Worm (Caenorhabditis elegans) whole organism, L4 larva: Measurements from ENCODE around the gene stdh-1.

Experiments used
- F10B5.3 ChIP-seq: sonication (generic microtip); optimal IDR thresholded peaks from 2 replicates; lab custom pipeline; 2016; ENCODE audit warnings: mild to moderate bottlenecking, missing genetic modification characterization, missing compliant biosample characterization
- F26F4.8 ChIP-seq: fragments of 200-800 bp; sonication (Bioruptor generic); conservative IDR thresholded peaks from 2 replicates; pipeline ENCODE4 v1.3.6; 2022; ENCODE audit warnings: missing genetic modification characterization, missing compliant biosample characterization
- F49E8.2 ChIP-seq: sonication (generic microtip); optimal IDR thresholded peaks from 2 replicates; lab custom pipeline; 2016; ENCODE audit warnings: missing compliant biosample characterization, mild to moderate bottlenecking, missing genetic modification characterization, borderline replicate concordance
- T26A8.4 ChIP-seq: fragments of 200-800 bp; sonication (Bioruptor generic); IDR thresholded peaks from 2 replicates; pipeline ENCODE4 v1.3.6; 2022; ENCODE audit warnings: missing genetic modification characterization, missing compliant biosample characterization
- ZK337.2 ChIP-seq: fragments of 200-800 bp; sonication (Bioruptor generic); IDR thresholded peaks from 2 replicates; pipeline ENCODE4 v1.3.6; 2022; ENCODE audit warnings: missing genetic modification reagents, missing genetic modification characterization, missing compliant biosample characterization
- ZK546.5 ChIP-seq, 2 experiments: sonication (generic microtip); optimal IDR thresholded peaks; 2 replicates each; lab custom pipeline; 2017; ENCODE audit warnings: missing biosample characterization in 2 of 2, missing genetic modification characterization in 2 of 2
- aha-1 ChIP-seq: fragments of 150-350 bp; peaks from one replicate; lab custom pipeline; 2014; ENCODE audit warnings: missing biosample characterization, missing genetic modification characterization
- ceh-32 ChIP-seq: sonication (generic microtip); optimal IDR thresholded peaks from 2 replicates; lab custom pipeline; 2016; ENCODE audit warnings: mild to moderate bottlenecking, missing genetic modification characterization, missing compliant biosample characterization; ENCODE audit not compliant: poor library complexity
- ces-1 ChIP-seq: fragments of 150-350 bp; sonication (generic microtip); optimal IDR thresholded peaks from 4 replicates; lab custom pipeline; 2014; ENCODE audit warnings: missing biosample characterization, missing genetic modification reagents, missing genetic modification characterization
- ctbp-1 ChIP-seq: fragments of 200-800 bp; sonication (Bioruptor generic); IDR thresholded peaks from 2 replicates; pipeline ENCODE4 v1.3.6; 2022; ENCODE audit warnings: missing genetic modification reagents, missing genetic modification characterization, missing compliant biosample characterization
- hlh-11 ChIP-seq: fragments of 200-800 bp; sonication (Bioruptor generic); optimal IDR thresholded peaks from 2 replicates; lab custom pipeline; 2018; ENCODE audit warnings: mild to moderate bottlenecking, missing genetic modification characterization, missing compliant biosample characterization
- lin-1 ChIP-seq: fragments of 200-800 bp; sonication (Bioruptor generic); IDR thresholded peaks from 2 replicates; pipeline ENCODE4 v1.3.6; 2022; ENCODE audit warnings: missing genetic modification reagents, missing genetic modification characterization, missing compliant biosample characterization
- lir-3 ChIP-seq: sonication (generic microtip); optimal IDR thresholded peaks from 2 replicates; lab custom pipeline; 2016; ENCODE audit warnings: mild to moderate bottlenecking, missing genetic modification characterization, missing compliant biosample characterization
- mxl-2 ChIP-seq: fragments of 200-800 bp; sonication (Bioruptor generic); conservative IDR thresholded peaks from 2 replicates; pipeline ENCODE4 v1.3.6; 2022; ENCODE audit warnings: missing genetic modification reagents, missing genetic modification characterization, missing compliant biosample characterization
- mxl-3 ChIP-seq: fragments of 200-800 bp; sonication (Bioruptor generic); optimal IDR thresholded peaks from 2 replicates; lab custom pipeline; 2018; ENCODE audit warnings: mild to moderate bottlenecking, missing genetic modification characterization, missing compliant biosample characterization
- nhr-11 ChIP-seq: fragments of 150-350 bp; optimal IDR thresholded peaks from 2 replicates; lab custom pipeline; 2014; ENCODE audit warnings: missing biosample characterization, missing genetic modification characterization
- nhr-28 ChIP-seq: fragments of 150-350 bp; optimal IDR thresholded peaks from 2 replicates; lab custom pipeline; 2014; ENCODE audit warnings: missing biosample characterization, missing genetic modification characterization
- nhr-41 ChIP-seq: fragments of 200-800 bp; sonication (Bioruptor generic); IDR thresholded peaks from 2 replicates; pipeline ENCODE4 v1.3.6; 2022; ENCODE audit warnings: missing genetic modification reagents, missing genetic modification characterization, missing compliant biosample characterization
- pha-4 ChIP-seq, 2 experiments: fragments of 150-350 bp in 1 of 2; fragments of 200-800 bp in 1 of 2; sonication (Bioruptor generic) in 1 of 2; IDR thresholded peaks in 1 of 2; optimal IDR thresholded peaks in 1 of 2; 2 replicates each; pipeline versions ENCODE4 v1.3.6 to Lab custom; 2014 to 2022; ENCODE audit warnings: missing genetic modification characterization in 2 of 2, missing genetic modification reagents in 2 of 2, missing biosample characterization in 1 of 2, missing compliant biosample characterization in 1 of 2
- pqm-1 ChIP-seq: sonication (generic microtip); optimal IDR thresholded peaks from 2 replicates; lab custom pipeline; 2017; ENCODE audit warnings: missing biosample characterization, missing genetic modification characterization
- rbr-2 ChIP-seq: sonication (generic microtip); optimal IDR thresholded peaks from 2 replicates; lab custom pipeline; 2016; ENCODE audit warnings: missing genotype, missing genetic modification characterization, missing compliant biosample characterization
- set-16 ChIP-seq: fragments of 200-800 bp; sonication (Bioruptor generic); IDR thresholded peaks from 2 replicates; pipeline ENCODE4 v1.3.6; 2022; ENCODE audit warnings: missing genetic modification reagents, missing genetic modification characterization, missing compliant biosample characterization
- spr-3 ChIP-seq: fragments of 200-800 bp; sonication (Bioruptor generic); optimal IDR thresholded peaks from 2 replicates; lab custom pipeline; 2018; ENCODE audit warnings: mild to moderate bottlenecking, missing genetic modification characterization, missing compliant biosample characterization
- tag-97 ChIP-seq: fragments of 200-800 bp; sonication (Bioruptor generic); IDR thresholded peaks from 2 replicates; pipeline ENCODE4 v1.3.6; 2022; ENCODE audit warnings: missing genetic modification characterization, missing compliant biosample characterization
- tra-1 ChIP-seq: fragments of 200-800 bp; sonication (Bioruptor generic); IDR thresholded peaks from 2 replicates; pipeline ENCODE4 v1.3.6; 2022; ENCODE audit warnings: missing genetic modification reagents, missing genetic modification characterization, missing compliant biosample characterization
- unc-62 ChIP-seq, 3 experiments: fragments of 150-350 bp in 1 of 3; sonication (generic microtip); optimal IDR thresholded peaks in 2 of 3; peaks in 1 of 3; 1 replicate in 1 of 3; 2 replicates in 2 of 3; lab custom pipeline; 2014 to 2017; ENCODE audit warnings: missing biosample characterization in 3 of 3, missing genetic modification characterization in 3 of 3, missing genetic modification reagents in 3 of 3, missing genotype in 1 of 3
- vab-7 ChIP-seq: fragments of 200-800 bp; sonication (Bioruptor generic); IDR thresholded peaks from 2 replicates; pipeline ENCODE4 v1.3.6; 2022; ENCODE audit warnings: missing genetic modification reagents, missing genetic modification characterization, missing compliant biosample characterization
- zfp-2 ChIP-seq: sonication (generic microtip); optimal IDR thresholded peaks from 2 replicates; lab custom pipeline; 2016; ENCODE audit warnings: mild to moderate bottlenecking, missing genetic modification characterization, missing compliant biosample characterization
- zip-2 ChIP-seq: fragments of 150-350 bp; optimal IDR thresholded peaks from 2 replicates; lab custom pipeline; 2014; ENCODE audit warnings: missing biosample characterization, missing genetic modification characterization

Gene stdh-1

DNA sequence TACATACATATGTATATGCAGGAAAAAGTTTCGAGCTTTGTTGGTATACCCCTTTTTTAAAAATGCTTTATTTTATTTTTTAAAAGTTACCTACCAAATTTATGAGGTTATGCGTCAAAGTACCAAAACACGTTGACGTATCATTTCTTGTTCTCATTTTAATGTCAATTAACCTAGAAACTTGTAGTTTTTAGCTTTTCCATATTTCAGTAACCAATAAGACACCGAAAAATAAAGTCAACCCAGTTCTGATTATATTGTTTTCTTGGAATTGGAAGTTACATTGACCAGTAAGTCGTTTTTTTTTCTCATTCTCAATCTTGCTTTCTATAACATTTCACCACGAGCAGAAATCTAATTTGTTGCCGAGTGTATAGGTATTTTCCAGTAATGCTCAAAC is 30.6 kb downstream of the stdh-1 start, which contains the start of gene srw-145:
Gene srw-145 (plus strand): TSS at position 301 of the 400 bp plus-strand sequence.
- TF ChIP-seq zfp-2 (tag; lab: Kevin White, UChicago) (no peak), aha-1 (peak; percentile 41), nhr-11 (tag; lab: Kevin White, UChicago) (peak; percentile 6)

DNA sequence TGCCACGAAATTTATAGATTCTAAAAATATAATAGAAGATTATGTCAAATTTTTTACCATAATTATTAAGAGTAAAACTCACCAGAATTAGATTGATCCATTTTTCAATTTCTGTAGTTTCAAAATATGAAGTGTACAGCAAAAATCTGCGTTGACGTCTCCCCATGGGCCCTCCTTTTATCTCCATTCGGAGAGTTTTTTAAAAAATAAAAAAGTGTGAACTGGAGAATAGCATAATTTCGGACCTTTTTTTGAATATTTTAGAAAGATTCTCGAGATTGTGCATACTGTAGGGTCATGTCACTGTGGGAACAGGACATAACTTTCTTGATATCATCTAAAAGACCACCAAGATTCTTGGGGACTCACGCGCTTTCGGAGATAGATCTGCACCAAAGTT is 35.8 kb downstream of the stdh-1 start, which contains the start of gene dpr-1:
Gene dpr-1 (minus strand): TSS at position 101 of the 400 bp plus-strand sequence.
- TF ChIP-seq spr-3 (GFP tag; lab: Kevin White, UChicago) (no peak), vab-7 (GFP tag; lab: Robert Waterston, UW) (no peak), set-16 (GFP tag; lab: Robert Waterston, UW) (no peak), lin-1 (no peak), F10B5.3 (no peak)

DNA sequence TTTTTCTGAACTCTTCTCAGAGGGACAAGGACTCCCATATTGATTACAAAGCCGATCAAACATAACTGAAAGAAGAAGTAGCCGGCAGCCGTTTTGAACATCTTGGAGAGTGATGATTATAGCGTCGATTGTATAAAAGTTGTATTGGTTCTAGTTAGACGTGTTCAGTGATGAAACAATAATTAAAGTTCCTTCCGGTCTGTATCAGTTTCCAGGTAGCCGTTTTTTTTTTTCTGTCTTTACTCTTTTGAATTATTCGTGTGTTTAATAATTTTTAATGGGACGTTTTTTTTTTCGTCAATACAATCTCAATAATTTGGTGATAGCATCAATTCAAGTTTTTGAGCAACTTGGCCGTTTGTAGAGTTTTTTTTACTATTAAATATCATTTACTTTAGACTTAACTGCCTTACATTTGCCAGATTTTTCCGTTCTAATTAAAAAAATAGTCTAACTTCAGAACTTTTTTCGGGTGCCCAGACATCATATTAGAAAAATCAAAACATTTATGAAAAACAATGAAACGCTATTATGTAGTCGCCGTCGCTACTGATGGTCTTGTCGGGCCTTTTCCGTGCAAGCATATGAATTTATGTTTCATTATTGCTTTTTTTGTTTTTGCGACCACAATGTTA is 40.2 kb downstream of the stdh-1 start, which contains the start of the genes srx-10 and clec-226:
Gene srx-10 (minus strand): TSS at position 101 of the 635 bp plus-strand sequence.
Gene clec-226 (plus strand): TSS at position 585 of the 635 bp plus-strand sequence.
- TF ChIP-seq rbr-2 (tag; lab: Kevin White, UChicago) (no peak), lir-3 (tag; lab: Kevin White, UChicago) (no peak), ces-1 (GFP tag; lab: Kevin White, UChicago) (no peak), F26F4.8 (no peak), nhr-41 (GFP tag; lab: Robert Waterston, UW) (no peak), ceh-32 (tag; lab: Kevin White, UChicago) (no peak), T26A8.4 (GFP tag; lab: Robert Waterston, UW) (no peak), ZK337.2 (no peak), zip-2 (no peak)
- TF ChIP-seq, all 104 proteins: peak for 0

DNA sequence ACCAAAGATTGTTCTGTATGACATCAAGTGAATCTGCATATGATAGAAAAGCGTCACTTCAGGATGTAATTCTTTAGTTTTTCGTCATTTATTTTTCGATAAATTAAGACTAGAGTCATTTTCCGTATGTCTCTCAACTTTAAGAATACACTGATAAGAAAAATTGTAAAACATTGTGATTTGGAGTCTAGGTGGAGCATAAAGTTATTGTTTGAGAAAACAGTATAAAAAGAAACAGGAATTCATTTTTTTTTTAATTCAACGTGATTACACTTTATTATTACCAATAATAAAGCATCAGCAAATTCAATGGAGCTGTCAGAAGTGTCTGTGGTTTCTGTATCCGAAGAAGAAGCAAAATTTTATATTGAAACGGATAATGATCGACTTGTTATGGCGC is 42.7 kb downstream of the stdh-1 start, which contains the start of gene R10D12.6:
Gene R10D12.6 (plus strand): TSS at position 301 of the 400 bp plus-strand sequence.
- no peak for TF ChIP-seq unc-62 (GFP tag; optimal IDR thresholded peaks at IDR 0.05 in 1 of 2; lab: Kevin White, UChicago)
- TF ChIP-seq unc-62 (tag; optimal IDR thresholded peaks at IDR 0.05; lab: Kevin White, UChicago): no peak
- peak; percentile 3 for TF ChIP-seq pqm-1
- TF ChIP-seq nhr-28 (tag; lab: Kevin White, UChicago): peak; percentile 52
- TF ChIP-seq F49E8.2 (tag; lab: Kevin White, UChicago): no peak
- no peak for TF ChIP-seq mxl-3
- TF ChIP-seq ctbp-1 (GFP tag; lab: Robert Waterston, UW): no peak

DNA sequence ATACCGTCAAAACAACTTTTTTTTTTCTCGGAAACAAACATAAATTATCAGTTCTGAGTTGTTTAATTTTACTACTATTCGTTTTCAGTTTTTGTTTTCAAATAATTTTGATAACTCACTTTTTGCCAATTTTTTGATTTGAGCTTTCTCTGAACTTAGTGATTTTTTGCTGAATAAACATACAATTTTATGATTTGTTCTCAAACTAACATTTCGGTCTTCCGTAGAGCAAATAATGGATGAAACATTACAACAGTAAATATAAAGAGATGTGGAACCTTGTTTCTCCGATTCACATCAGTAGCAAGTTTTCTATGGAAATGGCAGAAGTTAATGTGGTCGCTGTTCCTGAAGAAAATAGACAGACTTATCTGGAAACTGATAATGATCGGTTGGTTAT is 43.5 kb downstream of the stdh-1 start, which contains the start of gene R10D12.7:
Gene R10D12.7 (plus strand): TSS at position 301 of the 400 bp plus-strand sequence.
- TF ChIP-seq tra-1 (GFP tag; lab: Robert Waterston, UW) (no peak), T26A8.4 (GFP tag; lab: Robert Waterston, UW) (no peak), ZK546.5 (tag; optimal IDR thresholded peaks at IDR 0.05; lab: Kevin White, UChicago) (no peak), pha-4 (GFP tag; IDR thresholded peaks at IDR 0.05; lab: Robert Waterston, UW) (no peak), pha-4 (tag; optimal IDR thresholded peaks at IDR 0.05; lab: Kevin White, UChicago) (no peak)

DNA sequence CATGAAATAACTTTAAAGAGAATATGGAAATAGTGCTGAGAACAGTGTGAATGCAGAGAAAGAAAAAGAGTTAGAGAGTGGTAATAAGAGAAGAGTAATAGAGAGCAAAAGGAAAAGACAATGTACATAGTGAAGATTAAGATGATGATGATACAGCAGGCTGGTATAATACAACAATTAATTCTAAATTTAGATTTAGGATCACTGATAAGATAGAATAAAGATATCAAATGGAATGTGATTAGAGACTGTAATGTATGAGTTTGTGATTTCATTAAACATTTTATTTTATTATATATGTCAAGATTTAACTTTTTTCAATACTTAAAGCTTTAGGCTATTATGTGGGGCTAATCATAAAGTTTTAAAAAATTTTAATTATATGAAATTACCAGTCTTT is 46.9 kb downstream of the stdh-1 start, which contains the start of gene R10D12.8:
Gene R10D12.8 (minus strand): TSS at position 101 of the 400 bp plus-strand sequence.
- TF ChIP-seq mxl-2 (GFP tag; lab: Robert Waterston, UW) (no peak), hlh-11 (tag; lab: Kevin White, UChicago) (no peak), nhr-28 (tag; lab: Kevin White, UChicago) (peak; percentile 10), tag-97 (GFP tag; lab: Robert Waterston, UW) (no peak)
